Fruit fly (Drosophila melanogaster): ENCODE measurements around the gene ps.

Gene ps

dm6 chr3R:9460488-9461150 is 42.9 kb downstream of the ps start, which contains the start of gene GstZ2:
Gene GstZ2 (minus strand): TSS chr3R:9460652.
- TF ChIP-seq Dll (optimal IDR thresholded peaks at IDR 0.05), result no peak

DNA sequence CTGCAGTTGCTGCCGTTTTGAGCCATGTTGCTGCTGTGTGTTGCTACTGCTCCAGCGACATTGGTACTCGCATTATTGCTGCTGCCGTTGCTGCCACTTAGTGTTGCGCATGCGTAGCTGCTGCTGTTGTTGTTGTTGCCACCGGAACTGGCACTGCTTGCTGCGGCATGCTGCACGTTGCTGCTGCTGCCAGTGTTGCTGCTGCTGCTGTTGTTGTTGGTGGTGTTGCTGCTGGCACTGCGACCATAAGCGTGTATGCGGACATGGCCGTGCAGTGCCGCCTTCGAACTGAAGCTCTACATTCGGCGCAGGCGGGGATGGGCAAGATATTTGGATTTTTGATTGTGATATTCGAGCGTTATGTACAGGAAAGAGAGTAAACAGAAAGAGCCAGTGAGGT is 50.4 kb downstream of the ps start:
- no peak for TF ChIP-seq pan (optimal IDR thresholded peaks at IDR 0.05)
- TF ChIP-seq psq (optimal IDR thresholded peaks at IDR 0.05), result no peak
- TF ChIP-seq EcR (GFP tag; optimal IDR thresholded peaks at IDR 0.05), result no peak
- no peak for TF ChIP-seq CG8478 (optimal IDR thresholded peaks at IDR 0.05)
- no peak for TF ChIP-seq usp (GFP tag; optimal IDR thresholded peaks at IDR 0.05)
- TF ChIP-seq Dll (optimal IDR thresholded peaks at IDR 0.05), result no peak

dm6 chr3R:9480396-9480795 is 62.7 kb downstream of the ps start:
- TF ChIP-seq EcR (GFP tag; optimal IDR thresholded peaks at IDR 0.05), result no peak
- no peak for TF ChIP-seq psq (optimal IDR thresholded peaks at IDR 0.05)
- no peak for TF ChIP-seq pan (optimal IDR thresholded peaks at IDR 0.05)
- TF ChIP-seq usp (GFP tag; optimal IDR thresholded peaks at IDR 0.05), result no peak
- TF ChIP-seq CG8478 (optimal IDR thresholded peaks at IDR 0.05), result no peak
- TF ChIP-seq Dll (optimal IDR thresholded peaks at IDR 0.05), result no peak

dm6 chr3R:9487561-9487960 is 69.8 kb downstream of the ps start:
- TF ChIP-seq pan (optimal IDR thresholded peaks at IDR 0.05) (no peak), usp (GFP tag; optimal IDR thresholded peaks at IDR 0.05) (no peak), EcR (GFP tag; optimal IDR thresholded peaks at IDR 0.05) (no peak), Dll (optimal IDR thresholded peaks at IDR 0.05) (no peak), psq (optimal IDR thresholded peaks at IDR 0.05) (no peak), CG8478 (optimal IDR thresholded peaks at IDR 0.05) (no peak)

DNA sequence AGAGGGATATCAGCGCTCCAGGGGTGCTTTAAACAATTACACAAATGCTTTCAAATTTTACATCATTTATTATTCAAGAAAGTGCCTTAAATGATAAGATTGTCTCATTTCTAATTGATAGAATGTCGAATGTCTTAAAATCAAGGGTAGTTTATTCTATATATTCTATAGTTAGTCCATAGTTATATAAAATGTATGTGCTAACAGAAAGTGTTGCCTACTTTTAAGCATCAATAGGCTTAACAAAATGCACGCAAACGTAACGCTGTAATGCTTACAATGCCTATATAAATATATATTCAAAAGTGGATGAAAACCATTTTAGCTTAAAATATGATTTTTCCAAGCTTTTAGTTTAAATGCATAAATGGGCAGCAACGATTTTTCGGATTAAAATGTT is 70.2 kb downstream of the ps start:
- TF ChIP-seq psq (optimal IDR thresholded peaks at IDR 0.05) (no peak), Dll (optimal IDR thresholded peaks at IDR 0.05) (no peak), usp (GFP tag; optimal IDR thresholded peaks at IDR 0.05) (no peak), EcR (GFP tag; optimal IDR thresholded peaks at IDR 0.05) (no peak)

DNA sequence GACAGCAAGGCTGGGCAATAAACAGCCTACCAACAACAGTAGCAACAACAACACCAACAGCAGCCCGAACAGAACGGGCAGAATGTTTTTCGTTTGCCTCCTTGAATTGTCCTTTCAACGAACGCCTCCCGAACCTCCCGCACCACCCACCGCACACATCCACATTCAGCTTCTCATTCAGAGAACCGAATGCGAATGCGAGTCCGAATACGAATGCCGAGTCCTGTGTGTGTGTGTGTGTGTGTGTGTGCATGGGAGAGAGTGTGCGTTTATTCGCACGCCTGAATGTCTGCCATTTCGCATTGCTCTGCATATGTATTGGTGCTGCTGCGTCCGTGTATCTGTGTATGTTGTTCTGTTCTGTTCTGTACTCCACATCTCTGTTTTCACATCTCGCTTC is 70.8 kb downstream of the ps start:
- TF ChIP-seq pan (optimal IDR thresholded peaks at IDR 0.05) (no peak), psq (optimal IDR thresholded peaks at IDR 0.05) (no peak), EcR (GFP tag; optimal IDR thresholded peaks at IDR 0.05) (no peak), Dll (optimal IDR thresholded peaks at IDR 0.05) (no peak), CG8478 (optimal IDR thresholded peaks at IDR 0.05) (no peak), usp (GFP tag; optimal IDR thresholded peaks at IDR 0.05) (no peak)

- no peak for TF ChIP-seq CG8478 (optimal IDR thresholded peaks at IDR 0.05)
- TF ChIP-seq EcR (GFP tag; optimal IDR thresholded peaks at IDR 0.05), result no peak
- TF ChIP-seq Dll (optimal IDR thresholded peaks at IDR 0.05), result no peak
- no peak for TF ChIP-seq pan (optimal IDR thresholded peaks at IDR 0.05)
- TF ChIP-seq usp (GFP tag; optimal IDR thresholded peaks at IDR 0.05), result no peak
- no peak for TF ChIP-seq psq (optimal IDR thresholded peaks at IDR 0.05)
Observed at dm6 chr3R:9491065-9491567, 73.4 kb downstream of the ps start.

DNA sequence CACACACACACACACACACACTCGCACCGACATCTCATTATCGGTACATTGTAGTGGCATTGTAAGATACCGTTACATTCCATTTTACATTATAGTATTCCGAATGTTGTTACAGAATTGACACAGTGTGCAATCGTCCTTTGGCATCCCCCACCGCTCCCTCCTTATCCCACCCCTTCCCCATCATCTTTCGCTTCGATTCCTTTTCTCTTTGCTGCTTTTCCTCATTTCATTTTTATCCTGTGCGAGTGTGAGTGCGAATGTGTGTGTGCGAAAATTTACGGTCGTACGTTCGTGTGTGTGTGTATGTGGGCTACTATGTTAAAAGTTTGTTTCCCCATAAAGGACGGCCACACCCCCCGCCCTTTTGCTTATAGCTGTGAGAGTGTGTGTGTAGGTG is 74.4 kb downstream of the ps start:
- TF ChIP-seq EcR (GFP tag; optimal IDR thresholded peaks at IDR 0.05) (no peak), Dll (optimal IDR thresholded peaks at IDR 0.05) (no peak), usp (GFP tag; optimal IDR thresholded peaks at IDR 0.05) (no peak), pan (optimal IDR thresholded peaks at IDR 0.05) (no peak), psq (optimal IDR thresholded peaks at IDR 0.05) (no peak), CG8478 (optimal IDR thresholded peaks at IDR 0.05) (no peak)

- TF ChIP-seq EcR (GFP tag; optimal IDR thresholded peaks at IDR 0.05) (no peak), Dll (optimal IDR thresholded peaks at IDR 0.05) (no peak), CG8478 (optimal IDR thresholded peaks at IDR 0.05) (no peak), psq (optimal IDR thresholded peaks at IDR 0.05) (no peak), pan (optimal IDR thresholded peaks at IDR 0.05) (no peak), usp (GFP tag; optimal IDR thresholded peaks at IDR 0.05) (no peak)
Observed at dm6 chr3R:9493627-9494626, 76.2 kb downstream of the ps start, which contains the start of gene CG16779. Gene CG16779 (minus strand): TSS chr3R:9493677.

- TF ChIP-seq usp (GFP tag; optimal IDR thresholded peaks at IDR 0.05), result no peak
- no peak for TF ChIP-seq pan (optimal IDR thresholded peaks at IDR 0.05)
- no peak for TF ChIP-seq Dll (optimal IDR thresholded peaks at IDR 0.05)
- TF ChIP-seq psq (optimal IDR thresholded peaks at IDR 0.05), result no peak
- no peak for TF ChIP-seq EcR (GFP tag; optimal IDR thresholded peaks at IDR 0.05)
Observed at dm6 chr3R:9494627-9495009, 76.9 kb downstream of the ps start, which contains the start of gene phu. Gene phu (plus strand): TSS chr3R:9494801.

dm6 chr3R:9496748-9497147 is 79.0 kb downstream of the ps start:
- TF ChIP-seq psq (optimal IDR thresholded peaks at IDR 0.05), result no peak
- TF ChIP-seq EcR (GFP tag; optimal IDR thresholded peaks at IDR 0.05), result no peak
- TF ChIP-seq CG8478 (optimal IDR thresholded peaks at IDR 0.05), result no peak
- TF ChIP-seq usp (GFP tag; optimal IDR thresholded peaks at IDR 0.05), result no peak
- no peak for TF ChIP-seq pan (optimal IDR thresholded peaks at IDR 0.05)
- TF ChIP-seq Dll (optimal IDR thresholded peaks at IDR 0.05), result no peak

DNA sequence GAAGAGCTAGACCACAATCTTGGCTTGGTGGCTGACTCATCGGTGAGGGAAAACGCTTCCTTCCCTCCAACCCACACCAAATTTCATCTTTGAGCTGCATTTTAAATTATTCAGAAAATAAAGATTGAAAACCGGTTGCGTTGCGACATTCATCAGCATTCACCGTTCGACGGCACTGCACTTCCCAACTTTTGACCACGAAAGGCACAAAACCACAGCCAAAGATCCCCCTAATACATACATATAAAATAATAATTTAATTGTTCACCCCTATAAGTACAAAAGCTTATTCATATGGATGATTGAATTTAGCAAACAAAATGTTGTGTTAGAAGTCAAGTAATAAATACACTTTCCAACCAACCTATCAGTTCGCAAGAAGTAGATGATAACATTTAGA is 81.5 kb downstream of the ps start:
- TF ChIP-seq usp (GFP tag; optimal IDR thresholded peaks at IDR 0.05) (no peak), pan (optimal IDR thresholded peaks at IDR 0.05) (no peak)

Data from whole organism.